Worm (Caenorhabditis elegans) whole organism, late embryonic: ENCODE data around the gene tag-123.

ENCODE experiments used
- C38D4.7 ChIP-seq: fragments of 200-800 bp; sonication (Bioruptor generic); optimal IDR thresholded peaks from 2 replicates; lab custom pipeline; 2018; ENCODE audit warnings: mild to moderate bottlenecking, missing genetic modification characterization, moderate library complexity, missing compliant biosample characterization
- F13H6.1 ChIP-seq: sonication (generic microtip); optimal IDR thresholded peaks from 2 replicates; lab custom pipeline; 2016; ENCODE audit warnings: missing genetic modification characterization, missing compliant biosample characterization
- K02D7.2 ChIP-seq: sonication (generic microtip); optimal IDR thresholded peaks from 2 replicates; lab custom pipeline; 2017; ENCODE audit warnings: mild to moderate bottlenecking, missing genetic modification characterization, missing compliant biosample characterization
- T23F11.4 ChIP-seq: fragments of 200-800 bp; sonication (Bioruptor generic); optimal IDR thresholded peaks from 2 replicates; lab custom pipeline; 2018; ENCODE audit warnings: mild to moderate bottlenecking, missing genetic modification characterization, missing compliant biosample characterization
- Y22D7AL.16 ChIP-seq: sonication (generic microtip); optimal IDR thresholded peaks from 2 replicates; lab custom pipeline; 2016; ENCODE audit warnings: missing genetic modification characterization, missing compliant biosample characterization
- ahr-1 ChIP-seq: sonication (generic microtip); optimal IDR thresholded peaks from 2 replicates; lab custom pipeline; 2016; ENCODE audit warnings: missing genetic modification characterization, missing compliant biosample characterization
- ama-1 ChIP-seq: fragments of 150-350 bp; optimal IDR thresholded peaks from 2 replicates; lab custom pipeline; 2014
- ceh-14 ChIP-seq: sonication (generic microtip); optimal IDR thresholded peaks from 2 replicates; lab custom pipeline; 2016; ENCODE audit warnings: missing genotype, missing genetic modification characterization, missing compliant biosample characterization
- ceh-18 ChIP-seq: sonication (generic microtip); optimal IDR thresholded peaks from 2 replicates; lab custom pipeline; 2016; ENCODE audit warnings: missing genetic modification characterization, missing compliant biosample characterization
- ceh-19 ChIP-seq: fragments of 200-800 bp; sonication (Bioruptor generic); optimal IDR thresholded peaks from 2 replicates; lab custom pipeline; 2018; ENCODE audit warnings: mild to moderate bottlenecking, missing genetic modification characterization, missing compliant biosample characterization
- ceh-2 ChIP-seq: sonication (generic microtip); optimal IDR thresholded peaks from 2 replicates; lab custom pipeline; 2016; ENCODE audit warnings: missing genotype, missing genetic modification characterization, missing compliant biosample characterization
- ceh-6 ChIP-seq: fragments of 200-800 bp; sonication (Bioruptor generic); optimal IDR thresholded peaks from 2 replicates; lab custom pipeline; 2018; ENCODE audit warnings: mild to moderate bottlenecking, missing genetic modification characterization, missing compliant biosample characterization
- ceh-9 ChIP-seq: sonication (generic microtip); optimal IDR thresholded peaks from 2 replicates; lab custom pipeline; 2016; ENCODE audit warnings: mild to moderate bottlenecking, missing genetic modification characterization, inconsistent platforms, missing compliant biosample characterization
- che-1 ChIP-seq: sonication (generic microtip); optimal IDR thresholded peaks from 2 replicates; lab custom pipeline; 2016; ENCODE audit warnings: mild to moderate bottlenecking, missing genetic modification characterization, missing compliant biosample characterization
- dmd-4 ChIP-seq: sonication (generic microtip); optimal IDR thresholded peaks from 2 replicates; lab custom pipeline; 2016; ENCODE audit warnings: borderline replicate concordance, missing genetic modification characterization, missing compliant biosample characterization
- dve-1 ChIP-seq: sonication (generic microtip); optimal IDR thresholded peaks from 2 replicates; lab custom pipeline; 2017; ENCODE audit warnings: antibody characterized with exemption, mild to moderate bottlenecking, missing genetic modification characterization, missing compliant biosample characterization
- elt-2 ChIP-seq: sonication (generic microtip); optimal IDR thresholded peaks from 2 replicates; lab custom pipeline; 2016; ENCODE audit warnings: missing genetic modification reagents, missing genetic modification characterization, missing compliant biosample characterization
- elt-4 ChIP-seq: sonication (generic microtip); optimal IDR thresholded peaks from 2 replicates; lab custom pipeline; 2016; ENCODE audit warnings: missing genetic modification characterization, missing compliant biosample characterization
- ets-4 ChIP-seq: sonication (generic microtip); optimal IDR thresholded peaks from 2 replicates; lab custom pipeline; 2016; ENCODE audit warnings: missing genetic modification characterization, missing compliant biosample characterization
- eyg-1 ChIP-seq: sonication (generic microtip); optimal IDR thresholded peaks from 2 replicates; lab custom pipeline; 2016; ENCODE audit warnings: missing genotype, missing genetic modification characterization, missing compliant biosample characterization
- fax-1 ChIP-seq: sonication (generic microtip); optimal IDR thresholded peaks from 2 replicates; lab custom pipeline; 2016; ENCODE audit warnings: missing genotype, missing genetic modification characterization, missing compliant biosample characterization
- fkh-10 ChIP-seq: fragments of 150-350 bp; optimal IDR thresholded peaks from 2 replicates; lab custom pipeline; 2014; ENCODE audit warnings: missing biosample characterization, missing genetic modification reagents, missing genetic modification characterization
- fkh-6 ChIP-seq: sonication (generic microtip); optimal IDR thresholded peaks from 2 replicates; lab custom pipeline; 2016; ENCODE audit warnings: missing genetic modification characterization, missing compliant biosample characterization
- hlh-13 ChIP-seq: fragments of 200-800 bp; sonication (Bioruptor generic); optimal IDR thresholded peaks from 2 replicates; lab custom pipeline; 2018; ENCODE audit warnings: mild to moderate bottlenecking, missing genetic modification characterization, missing compliant biosample characterization
- hlh-15 ChIP-seq: sonication (generic microtip); optimal IDR thresholded peaks from 2 replicates; lab custom pipeline; 2016; ENCODE audit warnings: missing genetic modification characterization, missing compliant biosample characterization
- hlh-8 ChIP-seq: sonication (generic microtip); optimal IDR thresholded peaks from 2 replicates; lab custom pipeline; 2016; ENCODE audit warnings: missing genotype, missing genetic modification characterization, missing compliant biosample characterization
- lim-6 ChIP-seq: sonication (generic microtip); optimal IDR thresholded peaks from 2 replicates; lab custom pipeline; 2016; ENCODE audit warnings: missing genetic modification characterization, missing compliant biosample characterization
- madf-2 ChIP-seq: sonication (generic microtip); optimal IDR thresholded peaks from 2 replicates; lab custom pipeline; 2017; ENCODE audit warnings: missing genetic modification characterization, missing compliant biosample characterization
- nfya-1 ChIP-seq: sonication (generic microtip); optimal IDR thresholded peaks from 2 replicates; lab custom pipeline; 2017; ENCODE audit warnings: missing genetic modification characterization, mild to moderate bottlenecking, missing compliant biosample characterization, antibody characterized with exemption, moderate library complexity
- nhr-11 ChIP-seq: fragments of 150-350 bp; optimal IDR thresholded peaks from 2 replicates; lab custom pipeline; 2014; ENCODE audit warnings: missing biosample characterization, missing genetic modification characterization
- npax-4 ChIP-seq: sonication (generic microtip); optimal IDR thresholded peaks from 2 replicates; lab custom pipeline; 2016; ENCODE audit warnings: missing genetic modification characterization, missing compliant biosample characterization
- pat-9 ChIP-seq: fragments of 200-800 bp; sonication (Bioruptor generic); optimal IDR thresholded peaks from 2 replicates; lab custom pipeline; 2018; ENCODE audit warnings: mild to moderate bottlenecking, missing genetic modification characterization, moderate library complexity, missing compliant biosample characterization
- pha-2 ChIP-seq: sonication (generic microtip); optimal IDR thresholded peaks from 2 replicates; lab custom pipeline; 2017; ENCODE audit warnings: mild to moderate bottlenecking, missing genetic modification characterization, missing compliant biosample characterization
- ref-2 ChIP-seq: sonication (generic microtip); optimal IDR thresholded peaks from 2 replicates; lab custom pipeline; 2016; ENCODE audit warnings: missing genetic modification characterization, missing compliant biosample characterization
- rnt-1 ChIP-seq: sonication (generic microtip); optimal IDR thresholded peaks from 2 replicates; lab custom pipeline; 2016; ENCODE audit warnings: missing genetic modification characterization, missing compliant biosample characterization
- sdc-2 ChIP-seq: sonication (generic microtip); optimal IDR thresholded peaks from 2 replicates; lab custom pipeline; 2016; ENCODE audit warnings: missing genotype, missing genetic modification characterization, missing compliant biosample characterization
- sox-2 ChIP-seq: fragments of 200-800 bp; sonication (Bioruptor generic); IDR thresholded peaks from 2 replicates; pipeline ENCODE4 v1.3.6; 2022; ENCODE audit warnings: missing genetic modification reagents, missing genetic modification characterization, missing compliant biosample characterization
- sox-4 ChIP-seq: sonication (generic microtip); optimal IDR thresholded peaks from 2 replicates; lab custom pipeline; 2017; ENCODE audit warnings: mild to moderate bottlenecking, missing genetic modification characterization, inconsistent platforms, missing compliant biosample characterization
- syd-9 ChIP-seq: sonication (generic microtip); optimal IDR thresholded peaks from 2 replicates; lab custom pipeline; 2016; ENCODE audit warnings: mild to moderate bottlenecking, missing genetic modification characterization, moderate library complexity, missing compliant biosample characterization
- tbx-2 ChIP-seq: sonication (generic microtip); optimal IDR thresholded peaks from 2 replicates; lab custom pipeline; 2016; ENCODE audit warnings: missing genetic modification characterization, missing compliant biosample characterization
- tbx-7 ChIP-seq: sonication (generic microtip); optimal IDR thresholded peaks from 2 replicates; lab custom pipeline; 2016; ENCODE audit warnings: missing genotype, missing genetic modification characterization, missing compliant biosample characterization
- ttx-3 ChIP-seq: sonication (generic microtip); optimal IDR thresholded peaks from 2 replicates; lab custom pipeline; 2016; ENCODE audit warnings: missing genetic modification reagents, missing genetic modification characterization, missing compliant biosample characterization
- unc-3 ChIP-seq, 2 experiments: fragments of 200-800 bp in 1 of 2; sonication (Bioruptor generic) in 1 of 2; sonication (generic microtip) in 1 of 2; conservative IDR thresholded peaks in 1 of 2; optimal IDR thresholded peaks in 1 of 2; 2 replicates each; pipeline versions ENCODE4 v1.3.6 to Lab custom; 2016 to 2022; ENCODE audit warnings: missing compliant biosample characterization in 2 of 2, missing genetic modification characterization in 2 of 2, missing genetic modification reagents in 1 of 2
- unc-42 ChIP-seq: sonication (generic microtip); optimal IDR thresholded peaks from 2 replicates; lab custom pipeline; 2016; ENCODE audit warnings: missing genotype, missing genetic modification characterization, missing compliant biosample characterization
- unc-55 ChIP-seq: sonication (generic microtip); optimal IDR thresholded peaks from 2 replicates; lab custom pipeline; 2017; ENCODE audit warnings: missing biosample characterization, missing genetic modification reagents, missing genetic modification characterization
- unc-86 ChIP-seq: sonication (generic microtip); optimal IDR thresholded peaks from 2 replicates; lab custom pipeline; 2016; ENCODE audit warnings: missing genetic modification characterization, missing compliant biosample characterization

Gene tag-123

DNA sequence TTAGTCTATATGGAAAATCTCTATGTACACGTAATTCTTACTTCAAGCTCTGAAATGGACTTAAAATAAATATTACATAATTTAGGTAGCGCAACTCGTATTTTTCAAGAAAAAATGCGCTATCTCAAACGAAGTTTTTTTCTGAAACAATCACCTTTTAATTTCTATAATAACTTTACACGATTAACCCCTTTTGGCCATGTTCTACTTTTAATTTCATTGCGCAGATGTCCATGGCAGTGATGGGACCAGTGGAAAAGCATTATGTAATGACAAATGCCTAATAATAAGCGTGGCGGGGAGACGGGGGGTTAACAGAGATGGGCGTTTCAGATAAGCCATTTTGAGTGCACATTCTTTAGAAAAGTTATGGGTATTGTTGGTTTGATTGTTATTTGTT, 30.4 kb downstream of the tag-123 start:
- TF ChIP-seq nfya-1 = no peak
- no peak for TF ChIP-seq ref-2 (tag; lab: Kevin White, UChicago)
- TF ChIP-seq eyg-1 (tag; lab: Kevin White, UChicago) = no peak
- TF ChIP-seq ceh-6 = no peak
- TF ChIP-seq ahr-1 (tag; lab: Kevin White, UChicago) = no peak
- TF ChIP-seq Y22D7AL.16 (tag; lab: Kevin White, UChicago) = no peak
- TF ChIP-seq unc-86 (tag; lab: Kevin White, UChicago) = no peak
- no peak for TF ChIP-seq npax-4
- no peak for TF ChIP-seq pha-2 (tag; lab: Kevin White, UChicago)
- TF ChIP-seq C38D4.7 (GFP tag; lab: Kevin White, UChicago) = no peak
- TF ChIP-seq ceh-19 = no peak
- TF ChIP-seq madf-2 (tag; lab: Kevin White, UChicago) = no peak
- no peak for TF ChIP-seq ceh-14 (tag; lab: Kevin White, UChicago)
- no peak for TF ChIP-seq ceh-9 (tag; lab: Kevin White, UChicago)
- TF ChIP-seq, all 69 proteins: peak for 0

ce11 chrX:8390508-8390907, 31.3 kb downstream of the tag-123 start:
- no peak for TF ChIP-seq rnt-1 (tag; lab: Kevin White, UChicago)
- peak; percentile 85 for TF ChIP-seq unc-55
- no peak for TF ChIP-seq Y22D7AL.16 (tag; lab: Kevin White, UChicago)
- no peak for TF ChIP-seq nfya-1
- no peak for TF ChIP-seq pat-9 (tag; lab: Kevin White, UChicago)
- no peak for TF ChIP-seq hlh-15 (tag; lab: Kevin White, UChicago)
- no peak for TF ChIP-seq F13H6.1

DNA sequence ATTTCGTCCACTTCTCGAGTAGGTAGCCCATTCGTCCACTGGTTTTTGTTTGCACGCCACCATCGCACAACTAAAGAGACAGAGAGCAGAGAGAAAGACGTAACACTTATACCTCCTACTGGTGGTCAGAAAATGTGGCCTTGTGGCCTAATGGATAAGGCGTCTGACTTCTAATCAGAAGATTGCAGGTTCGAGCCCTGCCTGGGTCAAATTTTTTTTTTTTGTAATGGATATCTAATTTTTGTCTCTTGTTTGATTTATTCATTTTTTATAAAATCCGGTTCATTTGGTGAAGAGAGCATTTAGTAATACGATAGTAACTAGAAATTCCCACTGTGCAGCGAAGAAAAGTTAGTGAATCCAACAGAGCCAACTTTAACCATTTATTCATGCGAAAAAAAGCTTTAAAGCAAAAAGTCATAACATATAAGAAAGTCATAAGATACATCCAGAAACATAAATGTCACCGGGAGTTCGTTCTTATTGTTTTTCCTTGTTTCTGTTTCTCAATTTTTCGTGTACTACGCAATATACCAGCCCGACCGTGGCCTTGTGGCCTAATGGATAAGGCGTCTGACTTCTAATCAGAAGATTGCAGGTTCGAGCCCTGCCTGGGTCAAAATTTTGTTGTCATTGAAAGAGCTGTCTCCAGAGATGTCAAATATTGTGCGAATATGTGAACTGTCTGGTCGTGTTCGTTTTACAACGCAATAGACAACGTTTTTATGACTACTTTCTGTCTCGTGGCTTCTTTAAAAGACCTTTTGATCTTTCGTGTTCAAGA, 35.6 kb downstream of the tag-123 start:
- TF ChIP-seq dmd-4 (no peak), lim-6 (peak; percentile 38), nhr-11 (tag; lab: Kevin White, UChicago) (no peak), ttx-3 (tag; lab: Kevin White, UChicago) (peak; percentile 77), eyg-1 (tag; lab: Kevin White, UChicago) (peak; percentile 53), Y22D7AL.16 (tag; lab: Kevin White, UChicago) (peak; percentile 31), sox-2 (peak; percentile 65; the same call in 1 of the 2 replicates), elt-4 (tag; lab: Kevin White, UChicago) (no peak), tbx-2 (tag; lab: Kevin White, UChicago) (peak; percentile 69), pha-2 (tag; lab: Kevin White, UChicago) (peak; percentile 74), K02D7.2 (tag; lab: Kevin White, UChicago) (peak; percentile 33), dve-1 (peak; percentile 71), ceh-18 (tag; lab: Kevin White, UChicago) (peak; percentile 60), fax-1 (tag; lab: Kevin White, UChicago) (peak; percentile 64), sox-4 (tag; lab: Kevin White, UChicago) (peak; percentile 52), ceh-2 (tag; lab: Kevin White, UChicago) (peak; percentile 81), fkh-6 (tag; lab: Kevin White, UChicago) (peak; percentile 30), ceh-14 (tag; lab: Kevin White, UChicago) (peak; percentile 77), hlh-13 (GFP tag; lab: Kevin White, UChicago) (peak; percentile 50), unc-3 (GFP tag; conservative IDR thresholded peaks at IDR 0.05; lab: Robert Waterston, UW) (peak; percentile 73), unc-3 (tag; optimal IDR thresholded peaks at IDR 0.05; lab: Kevin White, UChicago) (peak; percentile 69), madf-2 (tag; lab: Kevin White, UChicago) (peak; percentile 57), ama-1 (lab: Kevin White, UChicago) (no peak), che-1 (peak; percentile 77), ets-4 (no peak), F13H6.1 (no peak), rnt-1 (tag; lab: Kevin White, UChicago) (peak; percentile 42), syd-9 (tag; lab: Kevin White, UChicago) (peak; percentile 77), nfya-1 (peak; percentile 53), tbx-7 (tag; lab: Kevin White, UChicago) (no peak), sdc-2 (peak; percentile 76), unc-42 (peak; percentile 39), ref-2 (tag; lab: Kevin White, UChicago) (peak; percentile 70), hlh-8 (peak; percentile 62), T23F11.4 (GFP tag; lab: Kevin White, UChicago) (peak; percentile 46), elt-2 (tag; lab: Kevin White, UChicago) (peak; percentile 86), npax-4 (peak; percentile 25), fkh-10 (GFP tag; lab: Kevin White, UChicago) (no peak)
